Fruit fly (Drosophila melanogaster) whole organism, embryonic: ENCODE data around the gene eIF1.

Source experiments
- Adf1 ChIP-seq: fragments of 200-800 bp; sonication (Bioruptor generic); IDR thresholded peaks from 2 replicates; pipeline ENCODE4 v1.3.6; 2022; ENCODE audit warnings: missing biosample characterization, missing genetic modification characterization
- Asciz ChIP-seq: fragments of 200-800 bp; sonication (Bioruptor generic); optimal IDR thresholded peaks from 2 replicates; lab custom pipeline; 2017; ENCODE audit warnings: missing biosample characterization, mild to moderate bottlenecking, missing genetic modification characterization, missing genetic modification reagents
- CG10366 ChIP-seq: fragments of 200-800 bp; sonication (Bioruptor generic); IDR thresholded peaks from 2 replicates; pipeline ENCODE4 v1.3.6; 2022; ENCODE audit warnings: missing biosample characterization, missing genetic modification characterization
- CG11696 ChIP-seq: fragments of 200-800 bp; sonication (Bioruptor generic); IDR thresholded peaks from 2 replicates; pipeline ENCODE4 v1.3.6; 2022; ENCODE audit warnings: missing biosample characterization, missing genetic modification characterization
- CG12104 ChIP-seq: fragments of 200-800 bp; sonication (Bioruptor generic); optimal IDR thresholded peaks from 3 replicates; lab custom pipeline; 2016; ENCODE audit warnings: missing biosample characterization, missing genetic modification characterization
- CG14014 ChIP-seq: fragments of 200-800 bp; sonication (Bioruptor generic); IDR thresholded peaks from 2 replicates; pipeline ENCODE4 v1.3.6; 2022; ENCODE audit warnings: missing biosample characterization, missing genetic modification characterization
- CG15601 ChIP-seq: fragments of 200-800 bp; sonication (Bioruptor generic); optimal IDR thresholded peaks from 3 replicates; lab custom pipeline; 2019; ENCODE audit warnings: missing biosample characterization, mild to moderate bottlenecking, missing genetic modification characterization, moderate library complexity
- CG15696 ChIP-seq: fragments of 200-800 bp; sonication (Bioruptor generic); optimal IDR thresholded peaks from 2 replicates; lab custom pipeline; 2019; ENCODE audit warnings: missing biosample characterization, mild to moderate bottlenecking, missing genetic modification characterization, moderate library complexity
- CG17361 ChIP-seq: fragments of 200-800 bp; sonication (Bioruptor generic); IDR thresholded peaks from 3 replicates; pipeline ENCODE4 v1.3.6; 2022; ENCODE audit warnings: missing biosample characterization, missing genetic modification characterization
- CG1792 ChIP-seq: fragments of 200-800 bp; sonication (Bioruptor generic); optimal IDR thresholded peaks from 2 replicates; lab custom pipeline; 2016; ENCODE audit warnings: missing biosample characterization, missing genetic modification characterization
- CG18011 ChIP-seq: fragments of 200-800 bp; sonication (Bioruptor generic); optimal IDR thresholded peaks from 2 replicates; lab custom pipeline; 2017; ENCODE audit warnings: missing biosample characterization, missing genetic modification characterization, mild to moderate bottlenecking, moderate library complexity, missing genotype
- CG2678 ChIP-seq: fragments of 200-800 bp; sonication (Bioruptor generic); optimal IDR thresholded peaks from 3 replicates; lab custom pipeline; 2019; ENCODE audit warnings: missing biosample characterization, mild to moderate bottlenecking, missing genetic modification characterization, moderate library complexity
- CG31365 ChIP-seq: fragments of 200-800 bp; sonication (Bioruptor generic); optimal IDR thresholded peaks from 2 replicates; lab custom pipeline; 2018; ENCODE audit warnings: missing biosample characterization, mild to moderate bottlenecking, missing genetic modification characterization
- CG32767 ChIP-seq: fragments of 200-800 bp; sonication (Bioruptor generic); IDR thresholded peaks from 2 replicates; pipeline ENCODE4 v1.3.6; 2022; ENCODE audit warnings: missing biosample characterization, missing genetic modification characterization
- CG32772 ChIP-seq: fragments of 200-800 bp; sonication (Bioruptor generic); IDR thresholded peaks from 2 replicates; pipeline ENCODE4 v1.3.6; 2022; ENCODE audit warnings: missing biosample characterization, missing genetic modification characterization
- CG4707 ChIP-seq: fragments of 200-800 bp; sonication (Bioruptor generic); optimal IDR thresholded peaks from 2 replicates; lab custom pipeline; 2018; ENCODE audit warnings: missing biosample characterization, mild to moderate bottlenecking, missing genetic modification characterization, moderate library complexity
- CG4730 ChIP-seq: fragments of 200-800 bp; sonication (Bioruptor generic); IDR thresholded peaks from 2 replicates; pipeline ENCODE4 v1.3.6; 2022; ENCODE audit warnings: missing biosample characterization, missing genetic modification characterization
- CG7271 ChIP-seq: fragments of 200-800 bp; sonication (Bioruptor generic); optimal IDR thresholded peaks from 2 replicates; lab custom pipeline; 2018; ENCODE audit warnings: missing biosample characterization, mild to moderate bottlenecking, missing genetic modification characterization, moderate library complexity
- CG8281 ChIP-seq: fragments of 200-800 bp; sonication (Bioruptor generic); optimal IDR thresholded peaks from 2 replicates; lab custom pipeline; 2018; ENCODE audit warnings: missing biosample characterization, mild to moderate bottlenecking, missing genetic modification characterization, moderate library complexity
- CG8924 ChIP-seq: fragments of 200-800 bp; optimal IDR thresholded peaks from 3 replicates; lab custom pipeline; 2019; ENCODE audit warnings: missing biosample characterization, mild to moderate bottlenecking, missing genetic modification characterization, moderate library complexity
- CG8944 ChIP-seq: fragments of 200-800 bp; sonication (Bioruptor generic); optimal IDR thresholded peaks from 3 replicates; lab custom pipeline; 2016; ENCODE audit warnings: missing biosample characterization, missing genetic modification characterization
- D19B ChIP-seq: fragments of 200-800 bp; sonication (Bioruptor generic); optimal IDR thresholded peaks from 2 replicates; lab custom pipeline; 2017; ENCODE audit warnings: missing biosample characterization, mild to moderate bottlenecking, missing genetic modification characterization
- Dbx ChIP-seq: fragments of 200-800 bp; sonication (Bioruptor generic); IDR thresholded peaks from 3 replicates; pipeline ENCODE4 v1.3.6; 2022; ENCODE audit warnings: missing biosample characterization, missing genetic modification characterization
- Eip74EF ChIP-seq, 2 experiments: fragments of 200-800 bp in 1 of 2; fragments of >200 bp in 1 of 2; sonication (Bioruptor generic) in 1 of 2; optimal IDR thresholded peaks; 2 replicates each; lab custom pipeline; 2017 to 2019; ENCODE audit warnings: missing biosample characterization in 2 of 2, missing genetic modification characterization in 2 of 2, mild to moderate bottlenecking in 1 of 2, moderate library complexity in 1 of 2
- Fer3 ChIP-seq: fragments of 200-800 bp; sonication (Bioruptor generic); optimal IDR thresholded peaks from 2 replicates; lab custom pipeline; 2018; ENCODE audit warnings: missing biosample characterization, mild to moderate bottlenecking, missing genetic modification characterization, moderate library complexity
- H15 ChIP-seq: fragments of 200-800 bp; sonication (Bioruptor generic); IDR thresholded peaks from 3 replicates; pipeline ENCODE4 v1.3.6; 2022; ENCODE audit warnings: missing biosample characterization, missing genetic modification characterization
- Hand ChIP-seq: fragments of 200-800 bp; sonication (Bioruptor generic); optimal IDR thresholded peaks from 2 replicates; lab custom pipeline; 2017; ENCODE audit warnings: mild to moderate bottlenecking, missing biosample characterization, missing genetic modification reagents, missing genetic modification characterization
- Hr3 ChIP-seq: fragments of 200-800 bp; sonication (Bioruptor generic); optimal IDR thresholded peaks from 3 replicates; lab custom pipeline; 2016; ENCODE audit warnings: missing biosample characterization, missing genetic modification characterization
- Lhr ChIP-seq: fragments of 200-800 bp; sonication (Bioruptor generic); optimal IDR thresholded peaks from 3 replicates; lab custom pipeline; 2017; ENCODE audit warnings: mild to moderate bottlenecking, missing biosample characterization, missing genetic modification reagents, missing genetic modification characterization
- Mrtf ChIP-seq: fragments of 200-800 bp; sonication (Bioruptor generic); IDR thresholded peaks from 3 replicates; pipeline ENCODE4 v1.3.6; 2022; ENCODE audit warnings: missing biosample characterization, missing genetic modification characterization
- NK7.1 ChIP-seq: fragments of 200-800 bp; sonication (Bioruptor generic); optimal IDR thresholded peaks from 3 replicates; lab custom pipeline; 2016; ENCODE audit warnings: missing biosample characterization, missing genetic modification characterization
- ac ChIP-seq: fragments of 200-800 bp; sonication (Bioruptor generic); optimal IDR thresholded peaks from 3 replicates; lab custom pipeline; 2017; ENCODE audit warnings: missing biosample characterization, mild to moderate bottlenecking, missing genetic modification characterization
- aop ChIP-seq: fragments of 200-800 bp; sonication (Bioruptor generic); IDR thresholded peaks from 2 replicates; pipeline ENCODE4 v1.3.6; 2022; ENCODE audit warnings: missing biosample characterization, missing genetic modification characterization
- bcd ChIP-seq: fragments of 200-800 bp; sonication (Bioruptor generic); optimal IDR thresholded peaks from 2 replicates; lab custom pipeline; 2017; ENCODE audit warnings: missing biosample characterization, mild to moderate bottlenecking, missing genetic modification characterization
- crc ChIP-seq: fragments of 200-800 bp; sonication (Bioruptor generic); optimal IDR thresholded peaks from 2 replicates; lab custom pipeline; 2016; ENCODE audit warnings: missing biosample characterization, missing genetic modification characterization
- crol ChIP-seq: fragments of 200-800 bp; sonication (Bioruptor generic); IDR thresholded peaks from 2 replicates; pipeline ENCODE4 v1.3.6; 2022; ENCODE audit warnings: missing biosample characterization, missing genetic modification characterization
- dimm ChIP-seq: fragments of 200-800 bp; sonication (Bioruptor generic); IDR thresholded peaks from 2 replicates; pipeline ENCODE4 v1.3.6; 2022; ENCODE audit warnings: missing biosample characterization, missing genetic modification characterization
- dm ChIP-seq: fragments of 200-800 bp; sonication (Bioruptor generic); optimal IDR thresholded peaks from 3 replicates; lab custom pipeline; 2016; ENCODE audit warnings: missing biosample characterization, missing genetic modification characterization
- dmrt11E ChIP-seq: fragments of 200-800 bp; sonication (Bioruptor generic); optimal IDR thresholded peaks from 3 replicates; lab custom pipeline; 2018; ENCODE audit warnings: missing biosample characterization, mild to moderate bottlenecking, missing genetic modification characterization, moderate library complexity
- esg ChIP-seq: fragments of 200-800 bp; sonication (Bioruptor generic); conservative IDR thresholded peaks from 2 replicates; pipeline ENCODE4 v1.3.6; 2022; ENCODE audit warnings: missing biosample characterization, missing genetic modification characterization
- gt ChIP-seq: fragments of 200-800 bp; sonication (Bioruptor generic); IDR thresholded peaks from 2 replicates; pipeline ENCODE4 v1.3.6; 2022; ENCODE audit warnings: missing biosample characterization, missing genetic modification characterization
- insv ChIP-seq, 2 experiments: fragments of 200-800 bp; sonication (Bioruptor generic); optimal IDR thresholded peaks; 3 replicates each; lab custom pipeline; 2016 to 2018; ENCODE audit warnings: missing biosample characterization in 2 of 2, missing genetic modification characterization in 2 of 2
- nom ChIP-seq: fragments of 200-800 bp; sonication (Bioruptor generic); optimal IDR thresholded peaks from 2 replicates; lab custom pipeline; 2017; ENCODE audit warnings: missing biosample characterization, missing genetic modification characterization, mild to moderate bottlenecking, moderate library complexity, missing genetic modification reagents
- pfk ChIP-seq: fragments of 200-800 bp; sonication (Bioruptor generic); optimal IDR thresholded peaks from 2 replicates; lab custom pipeline; 2018; ENCODE audit warnings: missing biosample characterization, mild to moderate bottlenecking, missing genetic modification characterization, moderate library complexity
- pros ChIP-seq: fragments of 200-800 bp; sonication (Bioruptor generic); optimal IDR thresholded peaks from 3 replicates; lab custom pipeline; 2019; ENCODE audit warnings: missing biosample characterization, mild to moderate bottlenecking, missing genetic modification characterization, moderate library complexity
- scrt ChIP-seq: fragments of 200-800 bp; sonication (Bioruptor generic); optimal IDR thresholded peaks from 2 replicates; lab custom pipeline; 2018; ENCODE audit warnings: missing biosample characterization, mild to moderate bottlenecking, missing genetic modification characterization, moderate library complexity
- tgo ChIP-seq: fragments of 200-800 bp; sonication (Bioruptor generic); IDR thresholded peaks from 3 replicates; pipeline ENCODE4 v1.3.6; 2022; ENCODE audit warnings: missing biosample characterization, missing genetic modification characterization
- tna ChIP-seq: fragments of 200-800 bp; sonication (Bioruptor generic); IDR thresholded peaks from 2 replicates; pipeline ENCODE4 v1.3.6; 2022; ENCODE audit warnings: missing biosample characterization, missing genetic modification characterization; ENCODE audit not compliant: partially characterized antibody
- ttk ChIP-seq: fragments of 200-800 bp; sonication (Bioruptor generic); IDR thresholded peaks from 2 replicates; pipeline ENCODE4 v2.1.2; 2022; ENCODE audit warnings: missing biosample characterization, missing genetic modification characterization
- unpg ChIP-seq: fragments of 200-800 bp; sonication (Bioruptor generic); optimal IDR thresholded peaks from 3 replicates; lab custom pipeline; 2018; ENCODE audit warnings: missing biosample characterization, mild to moderate bottlenecking, missing genetic modification characterization, moderate library complexity

eIF1 gene

DNA sequence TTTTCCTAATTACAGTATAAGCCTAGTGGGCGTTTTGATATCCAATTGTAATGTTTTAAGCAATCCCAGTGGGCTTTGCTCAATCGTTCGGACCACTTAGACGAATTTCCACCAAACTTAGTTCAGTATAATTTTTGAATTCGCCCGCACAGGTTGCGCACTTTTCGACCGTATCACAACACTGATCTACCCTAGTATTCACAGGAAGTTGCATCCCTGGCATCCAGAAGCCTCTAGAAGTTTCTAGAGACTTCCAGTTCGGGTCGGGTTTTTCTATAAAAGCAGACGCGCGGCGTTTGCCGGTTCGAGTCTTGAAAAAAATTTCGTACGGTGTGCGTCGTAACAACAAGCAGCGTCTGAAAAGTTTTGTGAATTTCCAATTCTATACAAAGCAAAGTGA, 30.2 kb upstream of the eIF1 start, which contains the start of gene Hsp83 (continued):
- TF ChIP-seq ttk (GFP tag; lab: Robert Waterston, UW) (peak; percentile 89), unpg (GFP tag; lab: Kevin White, UChicago) (peak; percentile 94), pros (GFP tag; lab: Kevin White, UChicago) (peak; percentile 82), CG18011 (GFP tag; lab: Kevin White, UChicago) (peak; percentile 90), Eip74EF (GFP tag; optimal IDR thresholded peaks at IDR 0.05; lab: Kevin White, UChicago) (peak in 1 of 2 experiments; percentile 88), CG8281 (peak; percentile 74), NK7.1 (GFP tag; lab: Kevin White, UChicago) (peak; percentile 95), CG4730 (peak; percentile 77; the same call in 1 of the 2 replicates), Mrtf (GFP tag; lab: Robert Waterston, UW) (peak; percentile 78; the same call in 2 of the 3 replicates), ac (GFP tag; lab: Kevin White, UChicago) (peak; percentile 93), CG1792 (GFP tag; lab: Kevin White, UChicago) (peak; percentile 87), Dbx (GFP tag; lab: Robert Waterston, UW) (peak; percentile 95), CG10366 (GFP tag; lab: Robert Waterston, UW) (peak; percentile 85), CG31365 (tag; lab: Kevin White, UChicago) (peak; percentile 95), tgo (GFP tag; lab: Robert Waterston, UW) (peak; percentile 85), dmrt11E (tag; lab: Kevin White, UChicago) (peak; percentile 81), CG15601 (tag; lab: Kevin White, UChicago) (peak; percentile 93), insv (GFP tag; optimal IDR thresholded peaks at IDR 0.05; lab: Kevin White, UChicago) (peak in 1 of 2 experiments; percentile 89), CG32767 (GFP tag; lab: Robert Waterston, UW) (peak; percentile 86), CG17361 (GFP tag; lab: Robert Waterston, UW) (peak; percentile 81), aop (GFP tag; lab: Robert Waterston, UW) (0 out of 2 replicates have a peak, but pooled peaks have one; percentile 41), crol (GFP tag; lab: Robert Waterston, UW) (peak; percentile 54; the same call in 1 of the 2 replicates), D19B (GFP tag; lab: Kevin White, UChicago) (peak; percentile 87), CG8924 (tag; lab: Kevin White, UChicago) (peak; percentile 81), CG8944 (GFP tag; lab: Kevin White, UChicago) (peak; percentile 69), tna (no peak), crc (GFP tag; lab: Kevin White, UChicago) (peak; percentile 94), CG7271 (tag; lab: Kevin White, UChicago) (peak; percentile 97), esg (GFP tag; lab: Robert Waterston, UW) (peak; percentile 63), Hand (GFP tag; lab: Kevin White, UChicago) (peak; percentile 99), gt (peak; percentile 58; the same call in 1 of the 2 replicates), Fer3 (tag; lab: Kevin White, UChicago) (peak; percentile 98), Lhr (peak; percentile 91), CG32772 (GFP tag; lab: Robert Waterston, UW) (peak; percentile 84), dm (GFP tag; lab: Kevin White, UChicago) (peak; percentile 94), CG15696 (tag; lab: Kevin White, UChicago) (peak; percentile 36), pfk (GFP tag; lab: Kevin White, UChicago) (peak; percentile 92), Hr3 (GFP tag; lab: Kevin White, UChicago) (peak; percentile 73), scrt (GFP tag; lab: Kevin White, UChicago) (peak; percentile 98), dimm (GFP tag; lab: Robert Waterston, UW) (peak; percentile 75), CG11696 (GFP tag; lab: Robert Waterston, UW) (peak; percentile 79), CG14014 (GFP tag; lab: Robert Waterston, UW) (peak; percentile 90), Adf1 (GFP tag; lab: Robert Waterston, UW) (peak; percentile 77), bcd (GFP tag; lab: Kevin White, UChicago) (peak; percentile 96), CG2678 (tag; lab: Kevin White, UChicago) (peak; percentile 91), CG4707 (GFP tag; lab: Kevin White, UChicago) (peak; percentile 98), H15 (GFP tag; lab: Robert Waterston, UW) (peak; percentile 92), Asciz (GFP tag; lab: Kevin White, UChicago) (peak; percentile 97), nom (GFP tag; lab: Kevin White, UChicago) (peak; percentile 99), CG12104 (GFP tag; lab: Kevin White, UChicago) (peak; percentile 96)
